Fruit fly (Drosophila melanogaster) whole organism: ENCODE results near the gene Eig71Ek.

ENCODE experiments used
- CG8478 ChIP-seq: fragments of >200 bp; optimal IDR thresholded peaks from 2 replicates; lab custom pipeline; 2018; ENCODE audit warnings: inconsistent platforms
- Dll ChIP-seq: fragments of >200 bp; optimal IDR thresholded peaks from 2 replicates; lab custom pipeline; 2017
- EcR ChIP-seq, 2 experiments: fragments of >200 bp; optimal IDR thresholded peaks; 2 replicates each; lab custom pipeline; 2017; ENCODE audit warnings: missing biosample characterization in 2 of 2, missing genetic modification characterization in 2 of 2, missing genetic modification reagents in 2 of 2
- pan ChIP-seq: fragments of >200 bp; optimal IDR thresholded peaks from 2 replicates; lab custom pipeline; 2017
- psq ChIP-seq: fragments of >200 bp; optimal IDR thresholded peaks from 2 replicates; lab custom pipeline; 2017
- usp ChIP-seq: fragments of >200 bp; optimal IDR thresholded peaks from 2 replicates; lab custom pipeline; 2017; ENCODE audit warnings: missing biosample characterization, missing genetic modification characterization, mixed read lengths

- TF ChIP-seq psq (lab: Kevin White, UChicago) = no peak
- TF ChIP-seq CG8478 (lab: Kevin White, UChicago) = no peak
- TF ChIP-seq pan (lab: Kevin White, UChicago) = no peak
- no peak for TF ChIP-seq EcR (GFP tag; optimal IDR thresholded peaks at IDR 0.05; lab: Kevin White, UChicago)
- no peak for TF ChIP-seq Dll (lab: Kevin White, UChicago)
- no peak for TF ChIP-seq usp (GFP tag; lab: Kevin White, UChicago)
These were observed 36.0 kb upstream of the Eig71Ek start for dm6 chr3L:15624944-15625610.
